Fruit fly (Drosophila melanogaster): ENCODE results near the gene cocoon.
A peak's percentile ranks its signal among the peaks of the same experiment; 100 is the strongest.

Gene cocoon

DNA sequence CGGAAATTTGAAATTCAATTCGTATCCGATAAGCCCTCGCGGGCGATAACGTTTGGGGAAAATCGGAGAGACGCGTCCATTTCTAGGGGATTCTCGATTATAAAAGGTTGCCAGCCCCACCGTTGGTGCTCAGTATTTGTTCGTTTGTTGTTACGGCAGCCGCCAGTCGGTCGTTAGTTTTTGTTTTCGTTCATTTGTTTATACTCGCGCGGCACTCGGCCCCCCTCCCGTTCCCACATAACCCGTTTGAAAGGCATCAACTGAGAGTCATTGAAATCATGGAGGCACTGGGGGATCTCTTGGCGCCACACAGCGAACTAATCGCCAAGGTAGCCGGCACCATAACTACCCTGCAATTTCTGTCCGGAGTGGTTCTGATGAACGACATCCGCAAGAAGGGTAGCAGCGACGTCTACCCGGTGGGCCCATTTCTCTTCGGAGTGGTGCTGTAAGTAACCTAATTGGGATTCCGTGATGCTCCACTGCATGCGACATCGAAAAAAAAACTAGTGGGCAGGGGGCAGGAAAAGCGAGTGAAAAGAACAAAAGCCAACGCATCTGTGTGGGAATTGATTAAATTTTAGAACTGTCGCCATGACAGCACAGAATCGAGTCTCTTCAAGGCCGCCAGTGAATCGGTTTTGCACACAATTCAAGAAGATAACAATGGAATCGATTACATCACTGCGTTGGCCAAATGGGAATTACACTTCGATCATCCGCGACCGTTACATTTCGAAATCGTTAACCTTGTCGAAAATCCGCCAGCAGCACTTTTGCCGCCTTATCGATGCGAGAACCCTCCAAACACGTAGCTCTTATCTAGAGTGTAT, 27.1 kb upstream of the cocoon start, which contains the start of gene CG7272 (continued):
- TF ChIP-seq CG16779 (GFP tag; IDR thresholded peaks at IDR 0.05) (no peak), wdn (GFP tag; IDR thresholded peaks at IDR 0.05) (no peak), Opbp (GFP tag; IDR thresholded peaks at IDR 0.05; ENCODE audit: partially characterized antibody) (no peak), Atf6 (GFP tag; IDR thresholded peaks at IDR 0.05) (peak; percentile 20; the same call in 1 of the 2 replicates), sug (tag; optimal IDR thresholded peaks at IDR 0.05) (peak; percentile 91), nau (GFP tag; optimal IDR thresholded peaks at IDR 0.05) (no peak), Sry-β (GFP tag; optimal IDR thresholded peaks at IDR 0.05) (no peak), CG1233 (GFP tag; optimal IDR thresholded peaks at IDR 0.05) (no peak), stc (GFP tag; IDR thresholded peaks at IDR 0.05) (no peak), CG15073 (GFP tag; optimal IDR thresholded peaks at IDR 0.05) (no peak), run (tag; optimal IDR thresholded peaks at IDR 0.05) (no peak), ERR (GFP tag; optimal IDR thresholded peaks at IDR 0.05) (peak; percentile 31), CG3065 (GFP tag; optimal IDR thresholded peaks at IDR 0.05) (no peak), unc-4 (GFP tag; IDR thresholded peaks at IDR 0.05; ENCODE audit: partially characterized antibody) (peak; percentile 51), sc (optimal IDR thresholded peaks at IDR 0.05) (no peak), sc (GFP tag; optimal IDR thresholded peaks at IDR 0.05) (no peak), ranshi (GFP tag; IDR thresholded peaks at IDR 0.05) (no peak), CG11247 (GFP tag; IDR thresholded peaks at IDR 0.05) (no peak), Antp (GFP tag; optimal IDR thresholded peaks at IDR 0.05) (peak; percentile 6), scrt (GFP tag; optimal IDR thresholded peaks at IDR 0.05) (no peak), Fer3 (tag; optimal IDR thresholded peaks at IDR 0.05) (no peak), ewg (GFP tag; optimal IDR thresholded peaks at IDR 0.05) (no peak), luna (GFP tag; optimal IDR thresholded peaks at IDR 0.05) (no peak), CG14014 (GFP tag; IDR thresholded peaks at IDR 0.05) (no peak; the same call in 1 of the 2 replicates), lbe (GFP tag; optimal IDR thresholded peaks at IDR 0.05) (no peak), MESR4 (GFP tag; optimal IDR thresholded peaks at IDR 0.05) (peak; percentile 9), hth (optimal IDR thresholded peaks at IDR 0.05) (no peak), CG9437 (GFP tag; optimal IDR thresholded peaks at IDR 0.05) (no peak), CG17328 (GFP tag; IDR thresholded peaks at IDR 0.05) (no peak), CG6813 (GFP tag; optimal IDR thresholded peaks at IDR 0.05) (no peak), tin (GFP tag; optimal IDR thresholded peaks at IDR 0.05) (no peak), CG1832 (GFP tag; optimal IDR thresholded peaks at IDR 0.05) (no peak), PHDP (tag; optimal IDR thresholded peaks at IDR 0.05) (no peak), pita (GFP tag; optimal IDR thresholded peaks at IDR 0.05) (no peak), Hmr (GFP tag; optimal IDR thresholded peaks at IDR 0.05) (peak; percentile 32), fd102C (GFP tag; optimal IDR thresholded peaks at IDR 0.05) (no peak), maf-S (GFP tag; optimal IDR thresholded peaks at IDR 0.05) (no peak), Pdp1 (GFP tag; optimal IDR thresholded peaks at IDR 0.05) (peak in 1 of 2 experiments; percentile 78), CG8388 (GFP tag; optimal IDR thresholded peaks at IDR 0.05) (no peak), CTCF (GFP tag; optimal IDR thresholded peaks at IDR 0.05) (peak; percentile 23), hbn (GFP tag; IDR thresholded peaks at IDR 0.05; ENCODE audit: partially characterized antibody) (no peak), HmgD (GFP tag; optimal IDR thresholded peaks at IDR 0.05) (no peak), Lim3 (GFP tag; IDR thresholded peaks at IDR 0.05) (no peak), CG2120 (GFP tag; optimal IDR thresholded peaks at IDR 0.05) (peak; percentile 49), knrl (GFP tag; IDR thresholded peaks at IDR 0.05; ENCODE audit: partially characterized antibody) (no peak), Nf-YC (tag; optimal IDR thresholded peaks at IDR 0.05) (peak; percentile 45), Max (GFP tag; optimal IDR thresholded peaks at IDR 0.05) (no peak), ken (GFP tag; IDR thresholded peaks at IDR 0.05) (no peak), oc (tag; optimal IDR thresholded peaks at IDR 0.05) (peak; percentile 7), CG3726 (GFP tag; IDR thresholded peaks at IDR 0.05) (no peak)
